Worm (Caenorhabditis elegans) whole organism, midembryonic: ENCODE measurements around the gene T25D3.4.
A peak's percentile ranks its signal among the peaks of the same experiment; 100 is the strongest.
"Not testable (repeated sequence)": the region's sequence is repeated elsewhere in the genome, so short reads cannot be mapped to it uniquely, and the experiment has no call there.

Source experiments
- T22C8.4 ChIP-seq: fragments of 200-800 bp; sonication (Bioruptor generic); IDR thresholded peaks from 2 replicates; pipeline ENCODE4 v1.3.6; 2022; ENCODE audit warnings: missing genetic modification characterization, missing compliant biosample characterization
- cog-1 ChIP-seq: sonication (generic microtip); optimal IDR thresholded peaks from 2 replicates; lab custom pipeline; 2016; ENCODE audit warnings: missing genetic modification characterization, missing compliant biosample characterization
- flt-1 ChIP-seq: fragments of 200-800 bp; sonication (Bioruptor generic); IDR thresholded peaks from 2 replicates; pipeline ENCODE4 v1.3.6; 2022; ENCODE audit warnings: missing genetic modification characterization, missing compliant biosample characterization
- klf-2 ChIP-seq: fragments of 200-800 bp; sonication (Bioruptor generic); conservative IDR thresholded peaks from 2 replicates; pipeline ENCODE4 v1.3.6; 2022; ENCODE audit warnings: missing genetic modification reagents, missing genetic modification characterization, missing compliant biosample characterization
- med-1 ChIP-seq: sonication (generic microtip); optimal IDR thresholded peaks from 2 replicates; lab custom pipeline; 2017; ENCODE audit warnings: missing genetic modification characterization, mild to moderate bottlenecking, missing compliant biosample characterization, antibody characterized with exemption, missing genetic modification reagents; ENCODE audit not compliant: insufficient read depth
- ref-1 ChIP-seq: fragments of 200-800 bp; sonication (Bioruptor generic); conservative IDR thresholded peaks from 2 replicates; pipeline ENCODE4 v1.3.6; 2022; ENCODE audit warnings: missing genetic modification reagents, missing genetic modification characterization, missing compliant biosample characterization
- tab-1 ChIP-seq: fragments of 200-800 bp; sonication (Bioruptor generic); IDR thresholded peaks from 2 replicates; pipeline ENCODE4 v1.3.6; 2022; ENCODE audit warnings: missing genetic modification characterization, missing compliant biosample characterization
- ztf-23 ChIP-seq: fragments of 200-800 bp; sonication (Bioruptor generic); IDR thresholded peaks from 2 replicates; pipeline ENCODE4 v1.3.6; 2022; ENCODE audit warnings: missing genetic modification reagents, missing genetic modification characterization, missing compliant biosample characterization
- ztf-29 ChIP-seq: fragments of 200-800 bp; sonication (Bioruptor generic); IDR thresholded peaks from 2 replicates; pipeline ENCODE4 v1.3.6; 2022; ENCODE audit warnings: missing genetic modification reagents, missing genetic modification characterization, missing compliant biosample characterization

The T25D3.4 gene

ce11 chrII:146933-147332, at the start of gene T25D3.4:
T25D3.4 (plus strand) TSS chrII:147233.
- no peak for TF ChIP-seq ref-1 (GFP tag; lab: Robert Waterston, UW)
- no peak for TF ChIP-seq ztf-29 (GFP tag; lab: Robert Waterston, UW)
- no peak for TF ChIP-seq cog-1 (tag; lab: Kevin White, UChicago)
- no peak for TF ChIP-seq tab-1 (GFP tag; lab: Robert Waterston, UW)
- no peak for TF ChIP-seq T22C8.4 (GFP tag; lab: Robert Waterston, UW)
- TF ChIP-seq med-1 (GFP tag; lab: Kevin White, UChicago), result no peak
- TF ChIP-seq flt-1 (GFP tag; lab: Robert Waterston, UW), result no peak
- no peak for TF ChIP-seq klf-2 (GFP tag; lab: Robert Waterston, UW)
- TF ChIP-seq ztf-23, result no peak

DNA sequence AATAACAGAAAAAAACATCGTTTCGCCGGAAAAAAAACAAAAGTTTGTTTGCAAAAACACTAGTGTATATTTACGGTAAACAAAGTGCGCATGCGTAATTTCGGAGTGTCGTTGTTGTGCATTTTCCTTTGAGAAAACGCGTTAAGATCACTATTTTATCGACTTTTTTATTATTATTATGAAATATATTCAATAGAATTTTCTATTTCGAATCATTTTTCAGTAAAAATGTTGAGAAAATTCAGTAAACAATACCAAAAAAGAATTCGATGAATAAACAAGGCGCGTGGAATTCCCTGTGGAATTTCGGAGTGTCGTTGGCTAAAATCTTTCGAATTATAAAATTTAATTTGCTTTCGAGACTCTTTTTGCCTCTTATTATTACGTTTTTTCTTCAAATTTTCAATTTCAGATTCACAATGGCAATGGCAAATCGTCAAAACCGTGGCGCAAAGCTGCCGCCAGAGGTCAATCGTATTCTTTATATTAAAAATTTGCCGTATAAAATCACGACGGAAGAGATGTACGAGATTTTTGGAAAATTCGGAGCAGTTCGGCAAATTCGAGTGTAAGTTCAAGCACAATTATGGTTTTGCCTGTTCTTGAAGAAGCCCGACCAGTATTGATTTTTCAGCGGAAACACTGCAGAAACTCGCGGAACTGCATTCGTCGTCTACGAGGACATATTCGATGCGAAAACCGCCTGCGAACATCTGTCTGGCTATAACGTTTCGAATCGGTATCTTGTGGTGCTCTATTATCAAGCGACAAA, 48.9 kb upstream of the T25D3.4 start, which contains the start of the genes luc-7L3 and sftb-6:
Gene luc-7L3, minus strand, starts transcription at position 36 of the 772 bp plus-strand sequence.
Gene sftb-6, plus strand, starts transcription at position 413 of the 772 bp plus-strand sequence.
- TF ChIP-seq ref-1 (GFP tag; lab: Robert Waterston, UW) (no peak), tab-1 (GFP tag; lab: Robert Waterston, UW) (no peak), cog-1 (tag; lab: Kevin White, UChicago) (peak; percentile 13), T22C8.4 (GFP tag; lab: Robert Waterston, UW) (peak; percentile 28; the same call in 1 of the 2 replicates)

DNA sequence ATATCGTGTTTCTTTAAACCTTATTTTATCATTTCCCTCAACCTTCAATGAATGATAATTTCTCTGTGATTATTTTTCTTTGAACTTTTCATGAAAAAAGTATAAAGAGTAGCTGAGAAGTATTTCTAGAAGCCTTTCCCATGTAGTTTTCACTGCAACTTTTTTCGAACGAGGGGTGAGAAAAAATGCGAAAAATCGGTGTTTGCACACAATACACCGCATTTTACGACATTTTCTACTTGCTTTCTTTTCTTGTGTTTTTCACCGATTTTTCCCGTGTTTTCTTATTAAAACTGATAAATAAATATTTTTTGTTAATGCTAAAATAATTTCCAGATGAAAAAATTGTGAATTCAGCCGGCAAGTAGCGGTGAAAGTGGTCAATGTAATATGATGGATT, 48.1 kb upstream of the T25D3.4 start, which contains the start of gene C50D2.10:
Gene C50D2.10, plus strand, starts transcription at position 245 of the 400 bp plus-strand sequence.
- not testable (repeated sequence) for TF ChIP-seq ztf-23; ztf-29 (GFP tag; lab: Robert Waterston, UW); T22C8.4 (GFP tag; lab: Robert Waterston, UW)

DNA sequence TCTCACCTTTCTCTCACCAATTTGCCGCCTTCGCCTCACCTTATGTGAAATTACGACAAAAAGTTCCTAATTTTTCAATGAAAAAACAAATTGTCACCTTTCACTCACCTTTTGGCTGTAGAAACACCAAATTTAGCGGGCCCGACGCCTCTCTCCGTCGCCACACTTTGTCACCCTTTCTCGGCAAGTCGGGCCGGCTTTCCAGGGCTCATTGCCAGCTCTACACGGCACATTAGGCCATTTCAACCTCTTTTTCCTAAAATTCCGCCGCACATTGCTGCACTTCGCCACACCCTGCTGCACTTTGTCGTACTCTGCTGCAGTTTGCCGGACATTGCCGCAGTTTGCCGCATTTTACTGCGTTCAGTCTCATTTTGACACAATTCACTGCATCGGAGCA, 45.9 kb upstream of the T25D3.4 start:
- TF ChIP-seq flt-1 (GFP tag; lab: Robert Waterston, UW) (no peak), ref-1 (GFP tag; lab: Robert Waterston, UW) (no peak), T22C8.4 (GFP tag; lab: Robert Waterston, UW) (no peak), cog-1 (tag; lab: Kevin White, UChicago) (no peak), klf-2 (GFP tag; lab: Robert Waterston, UW) (no peak), ztf-29 (GFP tag; lab: Robert Waterston, UW) (no peak), med-1 (GFP tag; lab: Kevin White, UChicago) (no peak), ztf-23 (no peak), tab-1 (GFP tag; lab: Robert Waterston, UW) (no peak)

DNA sequence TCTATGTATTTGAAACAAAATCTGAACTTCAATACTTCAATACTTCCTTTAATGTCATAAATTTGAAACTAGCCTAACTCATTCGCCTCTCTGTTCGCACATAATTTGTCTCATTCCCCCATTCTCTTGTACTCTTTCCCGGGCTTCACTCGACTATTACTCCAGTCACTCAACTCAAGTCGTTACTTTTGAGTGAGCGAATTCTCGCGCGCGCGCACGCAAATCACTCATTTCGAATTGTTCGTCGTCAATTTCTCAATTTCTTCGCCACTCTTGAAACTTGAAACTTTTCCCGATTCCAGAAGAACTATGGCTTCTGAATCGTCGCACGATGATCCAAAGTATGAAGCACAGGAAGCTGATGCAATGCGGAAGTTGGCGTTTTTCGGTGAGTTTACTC, 42.8 kb upstream of the T25D3.4 start, which contains the start of gene col-68:
Gene col-68, plus strand, starts transcription at position 301 of the 400 bp plus-strand sequence.
- TF ChIP-seq T22C8.4 (GFP tag; lab: Robert Waterston, UW) (no peak), klf-2 (GFP tag; lab: Robert Waterston, UW) (no peak), ztf-29 (GFP tag; lab: Robert Waterston, UW) (no peak)

DNA sequence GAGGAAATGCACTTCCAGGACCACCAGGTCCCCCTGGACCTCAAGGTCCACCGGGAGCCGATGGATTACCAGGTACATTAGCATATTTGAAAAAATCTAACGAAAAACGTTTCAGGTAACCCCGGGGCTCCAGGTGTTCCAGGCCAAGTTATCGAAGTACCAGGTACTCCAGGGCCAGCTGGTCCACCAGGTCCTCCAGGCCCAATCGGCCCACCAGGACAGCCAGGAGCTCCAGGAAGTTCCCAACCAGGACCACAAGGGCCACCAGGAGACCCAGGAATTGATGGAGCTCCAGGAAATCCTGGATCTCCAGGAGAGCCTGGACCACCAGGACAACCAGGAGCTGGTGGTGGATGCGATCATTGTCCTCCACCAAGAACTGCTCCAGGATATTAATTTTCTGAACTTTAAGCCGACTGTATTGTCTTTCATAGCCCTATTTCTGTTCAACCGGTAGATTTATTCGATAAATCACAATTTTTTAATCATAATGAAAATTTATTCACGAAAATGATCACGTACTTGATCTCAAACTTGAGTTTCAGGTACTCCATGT, 41.6 kb upstream of the T25D3.4 start:
- TF ChIP-seq klf-2 (GFP tag; lab: Robert Waterston, UW) (no peak), ztf-29 (GFP tag; lab: Robert Waterston, UW) (no peak), T22C8.4 (GFP tag; lab: Robert Waterston, UW) (no peak), tab-1 (GFP tag; lab: Robert Waterston, UW) (no peak), ztf-23 (no peak), med-1 (GFP tag; lab: Kevin White, UChicago) (no peak), cog-1 (tag; lab: Kevin White, UChicago) (no peak), ref-1 (GFP tag; lab: Robert Waterston, UW) (no peak), flt-1 (GFP tag; lab: Robert Waterston, UW) (no peak)

DNA sequence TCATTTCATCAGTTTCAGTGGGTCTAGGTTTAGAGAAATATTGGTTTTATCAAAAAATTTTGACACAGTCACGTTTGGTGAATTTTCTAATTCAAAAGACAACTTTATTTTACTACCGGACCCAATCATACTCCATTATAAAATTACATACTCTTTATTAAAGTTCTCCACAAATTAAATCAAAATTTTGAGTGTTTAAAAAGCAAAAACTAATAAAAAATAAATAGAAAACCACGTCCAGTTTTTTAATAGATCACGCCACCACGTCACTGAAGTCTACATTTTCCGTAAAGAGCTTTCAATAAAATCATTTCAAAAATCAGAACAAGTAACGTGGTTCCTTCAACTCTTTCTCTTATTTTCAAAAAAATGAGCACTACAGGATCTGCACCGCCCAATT, 41.1 kb upstream of the T25D3.4 start, which contains the start of gene txt-1:
Gene txt-1, plus strand, starts transcription at position 301 of the 400 bp plus-strand sequence.
- TF ChIP-seq med-1 (GFP tag; lab: Kevin White, UChicago), result no peak
- TF ChIP-seq klf-2 (GFP tag; lab: Robert Waterston, UW), result no peak

ce11 chrII:107703-108102, 39.3 kb upstream of the T25D3.4 start:
- TF ChIP-seq ztf-29 (GFP tag; lab: Robert Waterston, UW), result no peak
- TF ChIP-seq klf-2 (GFP tag; lab: Robert Waterston, UW), result no peak
- TF ChIP-seq ref-1 (GFP tag; lab: Robert Waterston, UW), result no peak
- TF ChIP-seq T22C8.4 (GFP tag; lab: Robert Waterston, UW), result no peak
- TF ChIP-seq flt-1 (GFP tag; lab: Robert Waterston, UW), result no peak
- no peak for TF ChIP-seq tab-1 (GFP tag; lab: Robert Waterston, UW)
- no peak for TF ChIP-seq med-1 (GFP tag; lab: Kevin White, UChicago)
- no peak for TF ChIP-seq cog-1 (tag; lab: Kevin White, UChicago)
- TF ChIP-seq ztf-23, result no peak

- TF ChIP-seq tab-1 (GFP tag; lab: Robert Waterston, UW) (no peak), med-1 (GFP tag; lab: Kevin White, UChicago) (no peak), ztf-23 (no peak), klf-2 (GFP tag; lab: Robert Waterston, UW) (no peak), ref-1 (GFP tag; lab: Robert Waterston, UW) (no peak), T22C8.4 (GFP tag; lab: Robert Waterston, UW) (no peak), flt-1 (GFP tag; lab: Robert Waterston, UW) (no peak), ztf-29 (GFP tag; lab: Robert Waterston, UW) (no peak), cog-1 (tag; lab: Kevin White, UChicago) (no peak)
These were observed 38.2 kb upstream of the T25D3.4 start, which contains the start of gene C50D2.2 for ce11 chrII:108865-109264. C50D2.2 (plus strand) TSS chrII:109165.
